Fruit fly (Drosophila melanogaster): ENCODE data around the gene CycJ.

Gene CycJ

dm6 chr3L:3485088-3485710 lies 19.0 kb downstream of the CycJ start:
- no peak for TF ChIP-seq CTCF (optimal IDR thresholded peaks at IDR 0.05)
- no peak for TF ChIP-seq CG8478 (optimal IDR thresholded peaks at IDR 0.05)

DNA sequence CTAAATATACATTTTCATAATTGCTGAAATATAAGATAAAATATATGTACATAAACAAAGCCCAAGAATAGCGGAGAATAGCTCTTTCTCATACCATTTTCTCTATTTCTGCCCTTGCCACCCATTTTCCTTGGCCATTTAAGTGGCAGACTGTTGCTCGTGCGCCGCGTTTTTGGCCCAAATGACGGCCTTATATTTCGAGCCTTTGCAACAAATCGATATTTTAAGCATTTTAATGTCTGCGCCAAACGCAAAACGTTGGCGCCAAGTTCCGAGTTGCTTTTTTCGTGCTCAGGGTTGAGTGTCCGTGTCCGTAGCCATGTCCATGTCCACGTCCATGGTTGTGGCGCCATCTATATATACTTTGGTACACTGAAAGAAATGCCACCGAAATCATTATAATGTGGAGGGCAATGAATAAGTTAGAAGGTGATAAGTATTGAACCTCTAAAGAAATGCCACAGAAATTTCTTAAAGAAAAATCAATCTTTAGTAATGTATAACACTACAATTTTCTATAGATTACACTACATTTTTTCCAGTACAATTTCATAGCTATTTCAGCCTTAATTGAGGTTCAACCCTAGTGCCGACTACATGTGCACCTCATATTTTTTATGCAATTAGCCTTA lies 26.0 kb downstream of the CycJ start:
- TF ChIP-seq CG8478 (optimal IDR thresholded peaks at IDR 0.05) = no peak
- peak in 1 of 2 experiments; percentile 10 for TF ChIP-seq CTCF (optimal IDR thresholded peaks at IDR 0.05)

DNA sequence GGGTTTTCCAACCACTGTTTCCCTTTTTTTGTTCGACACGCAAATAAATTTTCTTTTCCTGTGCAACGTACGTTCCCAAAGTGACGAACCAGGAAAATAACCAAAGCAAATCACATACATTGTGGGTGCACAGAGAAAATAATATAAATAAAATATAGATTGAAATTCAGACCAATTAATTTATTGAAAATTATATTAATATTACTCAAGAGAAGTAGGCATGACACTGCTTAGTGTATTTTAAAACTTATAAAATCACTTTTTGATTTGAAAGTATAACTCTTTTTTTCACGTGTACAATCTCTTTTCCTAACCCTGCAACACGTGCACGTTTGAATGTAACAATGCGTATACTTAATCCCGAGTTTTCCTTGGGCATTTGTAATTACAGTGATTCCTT lies 30.4 kb downstream of the CycJ start:
- TF ChIP-seq CG8478 (optimal IDR thresholded peaks at IDR 0.05) = no peak
- no peak for TF ChIP-seq CTCF (optimal IDR thresholded peaks at IDR 0.05)

dm6 chr3L:3503248-3503647 lies 37.0 kb downstream of the CycJ start:
- no peak for TF ChIP-seq CTCF (optimal IDR thresholded peaks at IDR 0.05)
- no peak for TF ChIP-seq CG8478 (optimal IDR thresholded peaks at IDR 0.05)

DNA sequence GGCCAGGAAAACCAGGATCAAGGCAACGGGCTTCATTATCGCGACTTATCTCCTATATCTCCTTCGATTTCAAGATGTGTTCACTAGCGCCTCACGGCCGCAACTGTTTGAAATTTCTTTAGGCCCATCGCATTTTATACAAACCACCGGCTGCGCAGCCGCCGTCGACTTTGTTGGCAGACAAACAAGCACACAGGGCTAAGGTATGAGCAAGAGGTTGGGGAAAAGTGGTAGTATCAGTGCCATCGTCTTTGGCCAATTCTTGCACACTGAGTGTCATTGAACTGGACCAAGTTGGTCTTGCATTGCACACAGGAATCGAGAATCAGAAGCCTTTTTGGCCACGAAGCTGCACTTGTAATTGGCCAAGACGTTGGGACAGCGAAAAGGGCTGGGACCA lies 46.3 kb downstream of the CycJ start, which contains the start of gene ImpE2:
TSS of gene ImpE2 (minus strand) at position 115 of the 400 bp plus-strand sequence.
- TF ChIP-seq CTCF (optimal IDR thresholded peaks at IDR 0.05) (no peak), CG8478 (optimal IDR thresholded peaks at IDR 0.05) (no peak)

DNA sequence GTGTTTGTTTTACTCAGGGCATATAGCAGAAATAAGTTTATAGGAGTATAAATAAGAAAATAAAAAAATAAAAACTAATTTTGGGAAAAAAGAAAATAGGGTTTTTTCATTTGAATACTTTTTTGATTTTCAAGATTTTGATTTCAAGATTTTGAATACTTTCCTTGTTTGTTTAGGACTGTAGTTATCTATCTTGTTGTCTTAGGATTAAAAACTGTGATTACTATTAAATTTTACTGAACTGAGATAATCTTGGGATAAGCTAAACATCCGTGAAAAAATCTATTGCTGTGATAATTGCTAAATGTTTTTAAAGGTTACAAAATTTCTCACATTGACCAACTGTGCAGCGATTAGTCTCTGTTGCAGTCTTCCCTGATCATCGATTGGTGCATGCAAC lies 46.8 kb downstream of the CycJ start:
- no peak for TF ChIP-seq CTCF (optimal IDR thresholded peaks at IDR 0.05)

- TF ChIP-seq CTCF (optimal IDR thresholded peaks at IDR 0.05) = no peak
- TF ChIP-seq CG8478 (optimal IDR thresholded peaks at IDR 0.05) = no peak
Observed at dm6 chr3L:3514020-3514419, 47.8 kb downstream of the CycJ start.

DNA sequence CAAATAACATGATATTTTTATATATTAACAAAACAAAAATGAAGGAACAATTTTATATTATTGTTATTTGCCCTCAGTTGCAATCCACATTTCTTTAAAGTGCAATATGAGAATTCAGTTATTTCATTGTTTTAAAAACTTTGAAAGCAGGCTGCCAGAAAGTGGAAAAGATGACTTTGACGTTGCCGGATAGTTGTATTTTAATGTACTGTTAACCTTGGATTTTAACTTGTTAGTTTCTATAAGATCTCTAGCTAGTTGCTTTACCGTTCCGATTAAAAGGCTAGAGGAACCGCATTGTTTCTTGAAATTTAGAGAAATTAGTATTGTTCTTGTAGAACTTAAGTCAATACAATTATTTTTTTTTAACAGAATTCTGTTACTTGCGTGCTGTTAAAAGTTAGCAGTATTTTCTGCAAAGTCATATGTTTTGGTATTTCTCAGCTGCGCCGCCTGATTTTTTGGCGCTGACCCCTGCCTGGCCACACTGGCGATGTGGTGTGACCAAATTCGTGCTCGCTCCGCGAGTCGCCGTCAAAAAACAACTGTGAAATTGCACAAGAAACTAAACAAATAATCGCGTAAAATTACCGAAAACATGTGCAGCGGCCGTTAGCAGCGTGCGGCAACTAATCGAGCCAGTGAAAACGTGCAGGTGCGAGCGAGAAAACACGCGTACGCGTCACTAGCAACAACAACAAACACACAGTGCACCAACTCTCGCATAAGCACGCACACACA lies 49.2 kb downstream of the CycJ start, which contains the start of gene Eip63E:
TSS of gene Eip63E (plus strand) at position 472 of the 741 bp plus-strand sequence.
- TF ChIP-seq CTCF (optimal IDR thresholded peaks at IDR 0.05) (peak in 1 of 2 experiments; percentile 10), CG8478 (optimal IDR thresholded peaks at IDR 0.05) (no peak)

DNA sequence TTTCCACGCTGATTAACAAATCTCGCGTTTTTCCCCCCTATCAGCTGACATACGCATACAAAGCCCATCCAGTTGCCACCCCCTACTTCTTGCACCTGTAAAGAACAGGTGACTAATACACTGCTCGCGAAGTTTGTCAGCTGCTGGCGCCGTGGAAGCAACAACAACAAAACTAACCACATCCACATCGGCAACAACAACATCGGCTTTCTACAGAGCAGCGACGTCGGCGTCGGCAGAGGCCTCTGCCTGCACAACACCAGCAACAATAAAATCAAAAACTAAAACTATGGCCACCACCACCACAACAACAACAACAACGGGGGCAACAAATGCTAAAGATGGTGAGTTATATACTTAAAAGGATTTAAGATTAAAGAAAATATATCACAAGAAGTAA lies 50.3 kb downstream of the CycJ start:
- TF ChIP-seq CTCF (optimal IDR thresholded peaks at IDR 0.05) (no peak), CG8478 (optimal IDR thresholded peaks at IDR 0.05) (no peak)
